Fruit fly (Drosophila melanogaster) whole organism, embryonic: ENCODE results near the gene CG42784.
A peak's percentile ranks its signal among the peaks of the same experiment; 100 is the strongest.

ENCODE experiments used
- Bgb ChIP-seq: fragments of 200-800 bp; sonication (Bioruptor generic); IDR thresholded peaks from 2 replicates; pipeline ENCODE4 v1.3.6; 2022; ENCODE audit warnings: missing biosample characterization, missing genetic modification characterization; ENCODE audit not compliant: partially characterized antibody
- BtbVII ChIP-seq: fragments of 200-800 bp; sonication (Bioruptor generic); optimal IDR thresholded peaks from 3 replicates; lab custom pipeline; 2017; ENCODE audit warnings: missing biosample characterization, mild to moderate bottlenecking, missing genetic modification characterization
- CG10209 ChIP-seq: fragments of 200-800 bp; sonication (Bioruptor generic); optimal IDR thresholded peaks from 3 replicates; lab custom pipeline; 2017; ENCODE audit warnings: missing biosample characterization, mild to moderate bottlenecking, missing genetic modification characterization, missing genetic modification reagents
- CG12942 ChIP-seq: fragments of 200-800 bp; sonication (Bioruptor generic); optimal IDR thresholded peaks from 3 replicates; lab custom pipeline; 2016; ENCODE audit warnings: missing biosample characterization, missing genetic modification characterization
- CG13624 ChIP-seq: fragments of 200-800 bp; sonication (Bioruptor generic); optimal IDR thresholded peaks from 2 replicates; lab custom pipeline; 2016; ENCODE audit warnings: missing biosample characterization, missing genetic modification characterization
- CG15696 ChIP-seq: fragments of 200-800 bp; sonication (Bioruptor generic); optimal IDR thresholded peaks from 2 replicates; lab custom pipeline; 2019; ENCODE audit warnings: missing biosample characterization, mild to moderate bottlenecking, missing genetic modification characterization, moderate library complexity
- CG1603 ChIP-seq: fragments of 200-800 bp; sonication (Bioruptor generic); optimal IDR thresholded peaks from 2 replicates; lab custom pipeline; 2019; ENCODE audit warnings: missing biosample characterization, mild to moderate bottlenecking, missing genetic modification characterization, moderate library complexity
- CG17186 ChIP-seq: fragments of 200-800 bp; sonication (Bioruptor generic); optimal IDR thresholded peaks from 3 replicates; lab custom pipeline; 2017; ENCODE audit warnings: missing biosample characterization, missing genetic modification reagents, missing genetic modification characterization
- CG2129 ChIP-seq: fragments of 200-800 bp; sonication (Bioruptor generic); IDR thresholded peaks from 2 replicates; pipeline ENCODE4 v1.3.6; 2022; ENCODE audit warnings: missing biosample characterization, missing genetic modification characterization; ENCODE audit not compliant: partially characterized antibody
- CG32532 ChIP-seq: fragments of 200-800 bp; sonication (Bioruptor generic); IDR thresholded peaks from 2 replicates; pipeline ENCODE4 v1.3.6; 2022; ENCODE audit warnings: missing biosample characterization, missing genetic modification characterization
- CG3407 ChIP-seq: fragments of 200-800 bp; sonication (Bioruptor generic); optimal IDR thresholded peaks from 2 replicates; lab custom pipeline; 2018; ENCODE audit warnings: missing biosample characterization, mild to moderate bottlenecking, missing genetic modification characterization
- CG6175 ChIP-seq: fragments of 200-800 bp; sonication (Bioruptor generic); IDR thresholded peaks from 3 replicates; pipeline ENCODE4 v1.3.6; 2022; ENCODE audit warnings: missing biosample characterization, missing genetic modification characterization
- CG7357 ChIP-seq: fragments of 200-800 bp; sonication (Bioruptor generic); IDR thresholded peaks from 3 replicates; pipeline ENCODE4 v1.3.6; 2022; ENCODE audit warnings: missing biosample characterization, missing genetic modification characterization
- CG7556 ChIP-seq: fragments of 200-800 bp; sonication (Bioruptor generic); optimal IDR thresholded peaks from 2 replicates; lab custom pipeline; 2017; ENCODE audit warnings: missing biosample characterization, mild to moderate bottlenecking, missing genetic modification characterization
- CG7928 ChIP-seq: fragments of 200-800 bp; sonication (Bioruptor generic); optimal IDR thresholded peaks from 2 replicates; lab custom pipeline; 2017; ENCODE audit warnings: missing biosample characterization, mild to moderate bottlenecking, missing genetic modification characterization
- CG8290 ChIP-seq, 3 experiments: fragments of 200-800 bp; sonication (Bioruptor generic); optimal IDR thresholded peaks; 2 replicates each; lab custom pipeline; 2016 to 2019; ENCODE audit warnings: missing biosample characterization in 3 of 3, missing genetic modification characterization in 3 of 3, mild to moderate bottlenecking in 2 of 3, moderate library complexity in 1 of 3
- CG9817 ChIP-seq: fragments of 200-800 bp; sonication (Bioruptor generic); optimal IDR thresholded peaks from 2 replicates; lab custom pipeline; 2018; ENCODE audit warnings: missing biosample characterization, mild to moderate bottlenecking, missing genetic modification characterization, moderate library complexity
- D19A ChIP-seq: fragments of 200-800 bp; optimal IDR thresholded peaks from 3 replicates; lab custom pipeline; 2019; ENCODE audit warnings: missing biosample characterization, mild to moderate bottlenecking, missing genetic modification characterization, moderate library complexity
- Hr51 ChIP-seq, 2 experiments: fragments of 200-800 bp; sonication (Bioruptor generic); optimal IDR thresholded peaks; 2 replicates in 1 of 2; 3 replicates in 1 of 2; lab custom pipeline; 2016 to 2018; ENCODE audit warnings: missing biosample characterization in 2 of 2, missing genetic modification characterization in 2 of 2, mild to moderate bottlenecking in 1 of 2, moderate library complexity in 1 of 2
- MTF-1 ChIP-seq: fragments of 200-800 bp; sonication (Bioruptor generic); optimal IDR thresholded peaks from 2 replicates; lab custom pipeline; 2018; ENCODE audit warnings: missing biosample characterization, mild to moderate bottlenecking, missing genetic modification characterization, borderline replicate concordance
- Meics ChIP-seq: fragments of 200-800 bp; sonication (Bioruptor generic); optimal IDR thresholded peaks from 2 replicates; lab custom pipeline; 2017; ENCODE audit warnings: missing biosample characterization, mild to moderate bottlenecking, missing genetic modification characterization
- NK7.1 ChIP-seq: fragments of 200-800 bp; sonication (Bioruptor generic); optimal IDR thresholded peaks from 3 replicates; lab custom pipeline; 2016; ENCODE audit warnings: missing biosample characterization, missing genetic modification characterization
- Ptx1 ChIP-seq: fragments of 200-800 bp; sonication (Bioruptor generic); IDR thresholded peaks from 2 replicates; pipeline ENCODE4 v1.3.6; 2022; ENCODE audit warnings: missing biosample characterization, missing genetic modification characterization
- Side ChIP-seq: fragments of 200-800 bp; sonication (Bioruptor generic); optimal IDR thresholded peaks from 2 replicates; lab custom pipeline; 2016; ENCODE audit warnings: missing biosample characterization, missing genetic modification characterization
- Ssrp ChIP-seq: fragments of 200-800 bp; sonication (Bioruptor generic); optimal IDR thresholded peaks from 2 replicates; lab custom pipeline; 2018; ENCODE audit warnings: missing biosample characterization, mild to moderate bottlenecking, missing genetic modification characterization, moderate library complexity
- Xrp1 ChIP-seq: fragments of 200-800 bp; sonication (Bioruptor generic); IDR thresholded peaks from 2 replicates; pipeline ENCODE4 v1.3.6; 2022; ENCODE audit warnings: missing biosample characterization, missing genetic modification characterization
- ab ChIP-seq: fragments of 200-800 bp; sonication (Bioruptor generic); optimal IDR thresholded peaks from 2 replicates; lab custom pipeline; 2016; ENCODE audit warnings: missing biosample characterization, missing genetic modification characterization
- br ChIP-seq: fragments of >200 bp; optimal IDR thresholded peaks from 2 replicates; lab custom pipeline; 2017
- crc ChIP-seq: fragments of 200-800 bp; sonication (Bioruptor generic); optimal IDR thresholded peaks from 2 replicates; lab custom pipeline; 2016; ENCODE audit warnings: missing biosample characterization, missing genetic modification characterization
- croc ChIP-seq: fragments of 200-800 bp; sonication (Bioruptor generic); conservative IDR thresholded peaks from 3 replicates; pipeline ENCODE4 v1.3.6; 2022; ENCODE audit warnings: missing biosample characterization, missing genetic modification characterization
- crp ChIP-seq, 2 experiments: fragments of 200-800 bp; sonication (Bioruptor generic); optimal IDR thresholded peaks; 2 replicates in 1 of 2; 3 replicates in 1 of 2; lab custom pipeline; 2017; ENCODE audit warnings: missing biosample characterization in 2 of 2, missing genetic modification characterization in 2 of 2, mild to moderate bottlenecking in 1 of 2, moderate library complexity in 1 of 2
- dmrt11E ChIP-seq: fragments of 200-800 bp; sonication (Bioruptor generic); optimal IDR thresholded peaks from 3 replicates; lab custom pipeline; 2018; ENCODE audit warnings: missing biosample characterization, mild to moderate bottlenecking, missing genetic modification characterization, moderate library complexity
- en ChIP-seq: fragments of 200-800 bp; sonication (Bioruptor generic); optimal IDR thresholded peaks from 2 replicates; lab custom pipeline; 2016; ENCODE audit warnings: missing biosample characterization, missing genetic modification characterization
- grau ChIP-seq: fragments of 200-800 bp; optimal IDR thresholded peaks from 3 replicates; lab custom pipeline; 2019; ENCODE audit warnings: missing biosample characterization, mild to moderate bottlenecking, missing genetic modification characterization, moderate library complexity
- ham ChIP-seq: fragments of 200-800 bp; sonication (Bioruptor generic); IDR thresholded peaks from 2 replicates; pipeline ENCODE4 v1.3.6; 2022; ENCODE audit warnings: missing biosample characterization, missing genetic modification characterization
- her ChIP-seq: fragments of 200-800 bp; sonication (Bioruptor generic); optimal IDR thresholded peaks from 2 replicates; lab custom pipeline; 2016; ENCODE audit warnings: missing biosample characterization, missing genetic modification characterization
- ken ChIP-seq: fragments of 200-800 bp; sonication (Bioruptor generic); IDR thresholded peaks from 3 replicates; pipeline ENCODE4 v1.3.6; 2022; ENCODE audit warnings: missing biosample characterization, missing genetic modification characterization
- lmd ChIP-seq: fragments of 200-800 bp; sonication (Bioruptor generic); IDR thresholded peaks from 2 replicates; pipeline ENCODE4 v1.3.6; 2022; ENCODE audit warnings: missing biosample characterization, missing genetic modification characterization
- luna ChIP-seq: fragments of 200-800 bp; sonication (Bioruptor generic); optimal IDR thresholded peaks from 2 replicates; lab custom pipeline; 2016; ENCODE audit warnings: missing biosample characterization, missing genetic modification characterization
- mam ChIP-seq: fragments of 200-800 bp; sonication (Bioruptor generic); optimal IDR thresholded peaks from 3 replicates; lab custom pipeline; 2016; ENCODE audit warnings: missing biosample characterization, missing genetic modification characterization
- nau ChIP-seq: fragments of 200-800 bp; sonication (Bioruptor generic); optimal IDR thresholded peaks from 3 replicates; lab custom pipeline; 2017; ENCODE audit warnings: missing biosample characterization, mild to moderate bottlenecking, missing genetic modification characterization, missing genetic modification reagents
- pfk ChIP-seq: fragments of 200-800 bp; sonication (Bioruptor generic); optimal IDR thresholded peaks from 2 replicates; lab custom pipeline; 2018; ENCODE audit warnings: missing biosample characterization, mild to moderate bottlenecking, missing genetic modification characterization, moderate library complexity
- ranshi ChIP-seq: fragments of 200-800 bp; sonication (Bioruptor generic); IDR thresholded peaks from 2 replicates; pipeline ENCODE4 v1.3.6; 2022; ENCODE audit warnings: missing biosample characterization, missing genetic modification characterization
- sima ChIP-seq: fragments of 200-800 bp; sonication (Bioruptor generic); optimal IDR thresholded peaks from 2 replicates; lab custom pipeline; 2016; ENCODE audit warnings: missing biosample characterization, missing genetic modification characterization
- sisA ChIP-seq: fragments of 200-800 bp; sonication (Bioruptor generic); IDR thresholded peaks from 2 replicates; pipeline ENCODE4 v1.3.6; 2022; ENCODE audit warnings: missing biosample characterization, missing genetic modification characterization
- slp2 ChIP-seq: fragments of 200-800 bp; sonication (Bioruptor generic); optimal IDR thresholded peaks from 2 replicates; lab custom pipeline; 2016; ENCODE audit warnings: missing biosample characterization, missing genetic modification characterization
- sob ChIP-seq: fragments of 200-800 bp; sonication (Bioruptor generic); IDR thresholded peaks from 2 replicates; pipeline ENCODE4 v1.3.6; 2022; ENCODE audit warnings: missing biosample characterization, missing genetic modification characterization
- sug ChIP-seq: fragments of 200-800 bp; optimal IDR thresholded peaks from 2 replicates; lab custom pipeline; 2019; ENCODE audit warnings: missing biosample characterization, mild to moderate bottlenecking, missing genetic modification characterization, moderate library complexity
- zf30C ChIP-seq: fragments of 200-800 bp; sonication (Bioruptor generic); optimal IDR thresholded peaks from 3 replicates; lab custom pipeline; 2018; ENCODE audit warnings: missing biosample characterization, mild to moderate bottlenecking, missing genetic modification characterization
- zfh1 ChIP-seq: fragments of 200-800 bp; sonication (Bioruptor generic); IDR thresholded peaks from 3 replicates; pipeline ENCODE4 v1.3.6; 2022; ENCODE audit warnings: missing biosample characterization, missing genetic modification characterization

CG42784 gene

DNA sequence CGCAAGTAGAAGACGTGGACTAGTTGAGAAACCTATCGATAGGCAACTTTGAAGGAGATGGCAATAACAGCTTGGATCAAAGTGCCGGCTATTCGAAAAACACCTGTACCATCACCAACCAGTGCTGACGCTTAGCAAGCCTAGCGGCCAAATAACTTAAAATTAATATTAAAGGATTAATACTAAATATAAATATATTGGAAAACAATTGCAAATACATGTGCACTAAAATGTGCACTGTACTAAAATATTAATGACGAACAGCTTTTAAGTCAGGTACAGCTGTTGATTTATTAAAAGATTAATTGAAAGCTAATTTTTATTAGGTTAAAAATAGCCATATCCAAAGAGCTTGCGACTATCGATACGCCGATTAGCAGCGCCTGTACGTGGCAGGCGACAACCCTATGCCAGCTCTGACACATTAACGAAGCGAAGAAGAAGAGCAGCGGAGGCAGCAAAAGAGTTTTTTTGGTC, 36.7 kb upstream of the CG42784 start, which contains the start of the genes CG9302 and beta'COP (continued):
- TF ChIP-seq D19A (no peak), grau (tag; lab: Kevin White, UChicago) (peak; percentile 81), sisA (peak; percentile 58), ranshi (GFP tag; lab: Robert Waterston, UW) (0 out of 2 replicates have a peak, but pooled peaks have one; percentile 35), CG6175 (GFP tag; lab: Robert Waterston, UW) (no peak), CG9817 (tag; lab: Kevin White, UChicago) (peak; percentile 75), CG10209 (GFP tag; lab: Kevin White, UChicago) (peak; percentile 69), CG13624 (GFP tag; lab: Kevin White, UChicago) (peak; percentile 3), ham (GFP tag; lab: Robert Waterston, UW) (0 out of 2 replicates have a peak, but pooled peaks have one; percentile 12), zfh1 (GFP tag; lab: Robert Waterston, UW) (peak; percentile 60; the same call in 1 of the 3 replicates), sug (peak; percentile 85), Ptx1 (GFP tag; lab: Robert Waterston, UW) (peak; percentile 70), CG2129 (GFP tag; lab: Robert Waterston, UW) (no peak), mam (GFP tag; lab: Kevin White, UChicago) (peak; percentile 71), ken (peak; percentile 71; the same call in 2 of the 3 replicates), MTF-1 (GFP tag; lab: Kevin White, UChicago) (no peak), ab (GFP tag; lab: Kevin White, UChicago) (peak; percentile 3), dmrt11E (tag; lab: Kevin White, UChicago) (peak; percentile 67), pfk (GFP tag; lab: Kevin White, UChicago) (no peak), en (GFP tag; lab: Kevin White, UChicago) (no peak), CG17186 (GFP tag; lab: Kevin White, UChicago) (peak; percentile 9), Bgb (GFP tag; lab: Robert Waterston, UW) (peak; percentile 62), CG3407 (GFP tag; lab: Kevin White, UChicago) (no peak), Meics (GFP tag; lab: Kevin White, UChicago) (peak; percentile 71), crc (GFP tag; lab: Kevin White, UChicago) (no peak), CG32532 (GFP tag; lab: Robert Waterston, UW) (peak; percentile 46), zf30C (GFP tag; lab: Kevin White, UChicago) (no peak), BtbVII (GFP tag; lab: Kevin White, UChicago) (no peak), CG12942 (peak; percentile 52), sob (peak; percentile 56; the same call in 1 of the 2 replicates), lmd (GFP tag; lab: Robert Waterston, UW) (peak; percentile 69), crp (GFP tag; optimal IDR thresholded peaks at IDR 0.05; lab: Kevin White, UChicago) (peak in 1 of 2 experiments; percentile 39), CG7357 (GFP tag; lab: Robert Waterston, UW) (peak; percentile 56; the same call in 1 of the 3 replicates), slp2 (GFP tag; lab: Kevin White, UChicago) (peak; percentile 21), her (GFP tag; lab: Kevin White, UChicago) (no peak), sima (GFP tag; lab: Kevin White, UChicago) (no peak), NK7.1 (GFP tag; lab: Kevin White, UChicago) (no peak), CG7556 (GFP tag; lab: Kevin White, UChicago) (peak; percentile 70), nau (GFP tag; lab: Kevin White, UChicago) (no peak), Ssrp (tag; lab: Kevin White, UChicago) (peak; percentile 58), CG8290 (GFP tag; optimal IDR thresholded peaks at IDR 0.05; lab: Kevin White, UChicago) (peak; percentile 47), CG8290 (tag; optimal IDR thresholded peaks at IDR 0.05; lab: Kevin White, UChicago) (peak in 1 of 2 experiments; percentile 15), Xrp1 (GFP tag; lab: Robert Waterston, UW) (peak; percentile 52), luna (peak; percentile 19), CG15696 (tag; lab: Kevin White, UChicago) (peak; percentile 79), CG7928 (GFP tag; lab: Kevin White, UChicago) (peak; percentile 9), Side (GFP tag; lab: Kevin White, UChicago) (no peak), br (lab: Kevin White, UChicago) (no peak), croc (GFP tag; lab: Robert Waterston, UW) (peak; percentile 56), CG1603 (no peak), Hr51 (GFP tag; optimal IDR thresholded peaks at IDR 0.05; lab: Kevin White, UChicago) (peak in 1 of 2 experiments; percentile 38)
